Fruit fly (Drosophila melanogaster): ENCODE results near the gene CG32281.

dm6 chr3L:3206263-3206662 is 37.1 kb downstream of the CG32281 start, which contains the start of gene CG33160:
- TF ChIP-seq spab (GFP tag; optimal IDR thresholded peaks at IDR 0.05): no peak
- TF ChIP-seq Eip78C (GFP tag): no peak
- TF ChIP-seq achi (GFP tag; optimal IDR thresholded peaks at IDR 0.05): no peak
- TF ChIP-seq CG11902 (GFP tag; optimal IDR thresholded peaks at IDR 0.05): no peak
- no peak for TF ChIP-seq CG4318 (GFP tag; optimal IDR thresholded peaks at IDR 0.05)

Measured in whole organism, prepupa.